Worm (Caenorhabditis elegans): ENCODE data around the gene T15B7.15.

Gene T15B7.15

DNA sequence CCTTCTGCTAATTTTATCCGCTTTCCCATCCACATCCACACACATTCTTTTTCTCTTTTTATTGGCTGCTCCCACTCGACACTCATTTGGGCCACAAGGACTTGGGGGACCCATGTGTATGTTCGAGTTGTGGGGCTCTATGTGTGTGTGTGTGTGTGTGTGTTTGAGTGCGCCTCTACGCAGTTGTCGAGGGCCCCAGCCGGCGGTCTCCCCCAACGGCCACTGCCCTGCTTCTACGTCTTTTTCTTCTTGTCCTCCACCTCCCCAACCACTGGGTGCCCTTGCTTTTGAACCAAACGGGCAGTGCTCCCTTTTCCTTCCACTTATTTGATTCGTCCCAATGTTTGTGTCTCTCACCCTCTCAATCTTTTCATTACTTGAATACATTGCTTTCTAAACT lies 42.2 kb upstream of the T15B7.15 start (continued):
- TF ChIP-seq gmeb-2 (tag; optimal IDR thresholded peaks at IDR 0.05) (no peak), C38D4.7 (GFP tag; optimal IDR thresholded peaks at IDR 0.05) (peak; percentile 27), elt-2 (tag; optimal IDR thresholded peaks at IDR 0.05) (no peak), sdc-2 (tag; optimal IDR thresholded peaks at IDR 0.05) (peak; percentile 10), unc-42 (tag; optimal IDR thresholded peaks at IDR 0.05) (peak; percentile 55), T23F11.4 (GFP tag; optimal IDR thresholded peaks at IDR 0.05) (peak; percentile 50), K02D7.2 (tag; optimal IDR thresholded peaks at IDR 0.05) (no peak), ceh-48 (tag; optimal IDR thresholded peaks at IDR 0.05) (no peak), nhr-232 (tag; optimal IDR thresholded peaks at IDR 0.05) (no peak), sox-2 (GFP tag; IDR thresholded peaks at IDR 0.05) (0 out of 2 replicates have a peak, but pooled peaks have one; percentile 4), ref-2 (tag; optimal IDR thresholded peaks at IDR 0.05) (peak; percentile 64), nhr-11 (tag; optimal IDR thresholded peaks at IDR 0.05) (no peak), che-1 (tag; optimal IDR thresholded peaks at IDR 0.05) (peak; percentile 5), unc-55 (GFP tag; optimal IDR thresholded peaks at IDR 0.05) (peak; percentile 64), ahr-1 (tag; optimal IDR thresholded peaks at IDR 0.05) (no peak), sox-4 (tag; optimal IDR thresholded peaks at IDR 0.05) (peak; percentile 30)

ce11 chrV:6879490-6879889 lies 41.0 kb upstream of the T15B7.15 start:
- TF ChIP-seq che-1 (tag; optimal IDR thresholded peaks at IDR 0.05) (no peak), mec-3 (tag; optimal IDR thresholded peaks at IDR 0.05; ENCODE audit: borderline replicate concordance) (peak; percentile 40), ceh-30 (tag; optimal IDR thresholded peaks at IDR 0.05) (no peak), elt-4 (tag; optimal IDR thresholded peaks at IDR 0.05) (no peak), gmeb-2 (tag; optimal IDR thresholded peaks at IDR 0.05) (peak; percentile 13), ceh-2 (tag; optimal IDR thresholded peaks at IDR 0.05) (peak; percentile 64), pha-4 (tag; optimal IDR thresholded peaks at IDR 0.05) (no peak), tbx-2 (tag; optimal IDR thresholded peaks at IDR 0.05) (peak; percentile 90), hlh-13 (GFP tag; optimal IDR thresholded peaks at IDR 0.05) (no peak), tbx-7 (tag; optimal IDR thresholded peaks at IDR 0.05) (no peak), unc-42 (tag; optimal IDR thresholded peaks at IDR 0.05) (peak; percentile 86), fkh-10 (GFP tag; optimal IDR thresholded peaks at IDR 0.05) (no peak), ceh-24 (tag; optimal IDR thresholded peaks at IDR 0.05) (no peak), ceh-18 (tag; optimal IDR thresholded peaks at IDR 0.05) (peak; percentile 89), K09A11.1 (tag; optimal IDR thresholded peaks at IDR 0.05; ENCODE audit: insufficient read depth) (no peak), pat-9 (tag; optimal IDR thresholded peaks at IDR 0.05) (peak; percentile 19), ttx-3 (tag; optimal IDR thresholded peaks at IDR 0.05) (no peak), ceh-6 (GFP tag; optimal IDR thresholded peaks at IDR 0.05) (peak; percentile 26), ahr-1 (tag; optimal IDR thresholded peaks at IDR 0.05) (peak; percentile 2), ztf-16 (tag; optimal IDR thresholded peaks at IDR 0.05) (peak; percentile 31), hlh-6 (tag; optimal IDR thresholded peaks at IDR 0.05) (peak; percentile 86), rnt-1 (tag; optimal IDR thresholded peaks at IDR 0.05) (peak; percentile 89), sox-2 (GFP tag; IDR thresholded peaks at IDR 0.05) (no peak), nhr-11 (tag; optimal IDR thresholded peaks at IDR 0.05) (no peak), K02D7.2 (tag; optimal IDR thresholded peaks at IDR 0.05) (no peak), hlh-15 (tag; optimal IDR thresholded peaks at IDR 0.05) (no peak), pag-3 (tag; optimal IDR thresholded peaks at IDR 0.05; ENCODE audit: borderline replicate concordance) (no peak), pqm-1 (tag; optimal IDR thresholded peaks at IDR 0.05) (peak; percentile 20), unc-3 (GFP tag; conservative IDR thresholded peaks at IDR 0.05) (no peak), unc-3 (tag; optimal IDR thresholded peaks at IDR 0.05) (no peak), T23F11.4 (GFP tag; optimal IDR thresholded peaks at IDR 0.05) (no peak), nhr-232 (tag; optimal IDR thresholded peaks at IDR 0.05) (no peak), ceh-22 (tag; optimal IDR thresholded peaks at IDR 0.05) (no peak), nfya-1 (tag; optimal IDR thresholded peaks at IDR 0.05) (peak; percentile 89), madf-2 (tag; optimal IDR thresholded peaks at IDR 0.05) (peak; percentile 59), dmd-4 (tag; optimal IDR thresholded peaks at IDR 0.05; ENCODE audit: borderline replicate concordance) (peak; percentile 60), npax-4 (tag; optimal IDR thresholded peaks at IDR 0.05) (no peak), ceh-9 (tag; optimal IDR thresholded peaks at IDR 0.05) (no peak), ceh-31 (tag; optimal IDR thresholded peaks at IDR 0.05) (peak; percentile 93), pha-2 (tag; optimal IDR thresholded peaks at IDR 0.05) (no peak), ceh-34 (tag; optimal IDR thresholded peaks at IDR 0.05) (peak; percentile 92), C38D4.7 (GFP tag; optimal IDR thresholded peaks at IDR 0.05) (no peak), Y22D7AL.16 (tag; optimal IDR thresholded peaks at IDR 0.05) (no peak), fax-1 (tag; optimal IDR thresholded peaks at IDR 0.05) (peak; percentile 40)

Data from whole organism, late embryonic.